4 worm cellular contexts compared by ENCODE assay signal in genomic region chrII:5342412-5342811, ce11.
TF ChIP-seq lines count a peak whose summit lies in the region.

No protein-coding gene starts in this region.

TF ChIP-seq in whole organism, L1 larva, 84 proteins besides CTCF, POLR2A, EP300 and RAD21:
- TF ChIP-seq rnt-1 (tag; optimal IDR thresholded peaks at IDR 0.05; lab: Kevin White, UChicago): peak; percentile 5
- no peak for TF ChIP-seq ceh-8 (GFP tag; optimal IDR thresholded peaks at IDR 0.05; lab: Kevin White, UChicago)
- TF ChIP-seq tlp-1 (tag; optimal IDR thresholded peaks at IDR 0.05; lab: Kevin White, UChicago): no peak
- peak in 1 of 2 experiments; percentile 13 for TF ChIP-seq lin-35 (GFP tag; optimal IDR thresholded peaks at IDR 0.05; lab: Kevin White, UChicago)
- peak; percentile 5 for TF ChIP-seq nhr-71 (tag; optimal IDR thresholded peaks at IDR 0.05; lab: Kevin White, UChicago)
- peak; percentile 4 for TF ChIP-seq lin-14 (GFP tag; optimal IDR thresholded peaks at IDR 0.05; lab: Kevin White, UChicago)
TF ChIP-seq in whole organism, L1 larva: peak in this region for 4.

TF ChIP-seq in whole organism, L2 larva, 48 proteins besides CTCF, POLR2A, EP300 and RAD21:
- TF ChIP-seq fos-1 (tag; optimal IDR thresholded peaks at IDR 0.05; lab: Kevin White, UChicago): no peak
- TF ChIP-seq elt-1 (tag; optimal IDR thresholded peaks at IDR 0.05; lab: Kevin White, UChicago): no peak
- peak; percentile 22 for TF ChIP-seq sma-9 (GFP tag; optimal IDR thresholded peaks at IDR 0.05; lab: Kevin White, UChicago)
- TF ChIP-seq sma-9 (tag; optimal IDR thresholded peaks at IDR 0.05; lab: Kevin White, UChicago): no peak
- peak; percentile 11 for TF ChIP-seq sma-3 (GFP tag; optimal IDR thresholded peaks at IDR 0.05; lab: Kevin White, UChicago)
- TF ChIP-seq C34F6.9 (tag; optimal IDR thresholded peaks at IDR 0.05; lab: Kevin White, UChicago): peak; percentile 6
- no peak for TF ChIP-seq R02D3.7 (tag; optimal IDR thresholded peaks at IDR 0.05; lab: Kevin White, UChicago)
- no peak for TF ChIP-seq lin-13 (GFP tag; optimal IDR thresholded peaks at IDR 0.05; lab: Kevin White, UChicago)
TF ChIP-seq in whole organism, L2 larva: peak in this region for 3.

TF ChIP-seq in whole organism, L4 larva, 104 proteins besides CTCF, POLR2A, EP300 and RAD21:
- no peak for TF ChIP-seq ztf-7 (tag; optimal IDR thresholded peaks at IDR 0.05; lab: Kevin White, UChicago)
- peak; percentile 62 for TF ChIP-seq hlh-30 (tag; optimal IDR thresholded peaks at IDR 0.05; lab: Kevin White, UChicago; ENCODE audit: insufficient read depth)
- no peak for TF ChIP-seq ztf-11 (tag; optimal IDR thresholded peaks at IDR 0.05; lab: Kevin White, UChicago)
- no peak for TF ChIP-seq ceh-20 (GFP tag; IDR thresholded peaks at IDR 0.05; lab: Robert Waterston, UW)
- no peak for TF ChIP-seq nhr-28 (tag; optimal IDR thresholded peaks at IDR 0.05; lab: Kevin White, UChicago)
- no peak for TF ChIP-seq nhr-42 (GFP tag; IDR thresholded peaks at IDR 0.05; lab: Robert Waterston, UW)
- TF ChIP-seq hlh-11 (tag; optimal IDR thresholded peaks at IDR 0.05; lab: Kevin White, UChicago): peak; percentile 35
- no peak for TF ChIP-seq mep-1 (tag; optimal IDR thresholded peaks at IDR 0.05; lab: Kevin White, UChicago)
- no peak for TF ChIP-seq mdl-1 (tag; optimal IDR thresholded peaks at IDR 0.05; lab: Kevin White, UChicago)
- TF ChIP-seq daf-16 (GFP tag; optimal IDR thresholded peaks at IDR 0.05; lab: Kevin White, UChicago): peak in 1 of 2 experiments; percentile 74
- no peak for TF ChIP-seq daf-16 (tag; optimal IDR thresholded peaks at IDR 0.05; lab: Kevin White, UChicago)
- TF ChIP-seq mxl-3 (GFP tag; optimal IDR thresholded peaks at IDR 0.05; lab: Kevin White, UChicago): peak; percentile 21
- TF ChIP-seq Y75B8A.6 (GFP tag; IDR thresholded peaks at IDR 0.05; lab: Robert Waterston, UW): no peak
- TF ChIP-seq daf-12 (tag; optimal IDR thresholded peaks at IDR 0.05; lab: Kevin White, UChicago): no peak
- TF ChIP-seq aha-1 (tag; lab: Kevin White, UChicago): peak; percentile 62
- no peak for TF ChIP-seq T20F7.1 (GFP tag; optimal IDR thresholded peaks at IDR 0.05; lab: Kevin White, UChicago)
- TF ChIP-seq Y105C5A.15 (GFP tag; IDR thresholded peaks at IDR 0.05; lab: Robert Waterston, UW): no peak
- no peak for TF ChIP-seq ceh-44 (GFP tag; IDR thresholded peaks at IDR 0.05; lab: Robert Waterston, UW)

TF ChIP-seq in whole organism, young adult, 124 proteins besides CTCF, POLR2A, EP300 and RAD21:
- TF ChIP-seq mcd-1 (GFP tag; IDR thresholded peaks at IDR 0.05; lab: Robert Waterston, UW) (no peak), nfyb-1 (GFP tag; IDR thresholded peaks at IDR 0.05; lab: Robert Waterston, UW) (0 out of 2 replicates have a peak, but pooled peaks have one; percentile 1)
TF ChIP-seq in whole organism, young adult: peak in this region for 1.
